Worm (Caenorhabditis elegans) whole organism, L1 larva: ENCODE measurements around the gene K01F9.2.

Experiments used
- C04F5.9 ChIP-seq: sonication (generic microtip); optimal IDR thresholded peaks from 2 replicates; lab custom pipeline; 2016; ENCODE audit warnings: missing genetic modification characterization, missing compliant biosample characterization
- Y116A8C.19 ChIP-seq: sonication (generic microtip); optimal IDR thresholded peaks from 2 replicates; lab custom pipeline; 2016; ENCODE audit warnings: missing compliant biosample characterization, missing genetic modification characterization, borderline replicate concordance
- ceh-82 ChIP-seq, 3 experiments: fragments of 150-350 bp in 1 of 3; sonication (generic microtip) in 2 of 3; optimal IDR thresholded peaks; 2 replicates each; lab custom pipeline; 2014 to 2017; ENCODE audit warnings: missing biosample characterization in 3 of 3, missing genetic modification characterization in 3 of 3
- egl-27 ChIP-seq, 2 experiments: fragments of 150-350 bp in 1 of 2; sonication (generic microtip); optimal IDR thresholded peaks; 3 replicates each; lab custom pipeline; 2017 to 2018; ENCODE audit warnings: missing biosample characterization in 2 of 2, missing genetic modification characterization in 2 of 2, missing genetic modification reagents in 2 of 2
- elt-3 ChIP-seq, 6 experiments: fragments of 150-350 bp in 1 of 6; sonication (generic microtip); optimal IDR thresholded peaks; 2 replicates each; lab custom pipeline; 2017 to 2018; ENCODE audit warnings: missing biosample characterization in 6 of 6, missing genetic modification characterization in 6 of 6, inconsistent platforms in 1 of 6
- grh-1 ChIP-seq: fragments of 200-800 bp; sonication (Bioruptor generic); IDR thresholded peaks from 2 replicates; pipeline ENCODE4 v1.3.6; 2022; ENCODE audit warnings: missing genetic modification reagents, missing genetic modification characterization, missing compliant biosample characterization
- hlh-17 ChIP-seq: fragments of 200-800 bp; sonication (Bioruptor generic); optimal IDR thresholded peaks from 2 replicates; lab custom pipeline; 2018; ENCODE audit warnings: missing genetic modification characterization, mild to moderate bottlenecking, missing compliant biosample characterization, moderate library complexity, borderline replicate concordance
- lin-39 ChIP-seq: fragments of 150-350 bp; optimal IDR thresholded peaks from 2 replicates; lab custom pipeline; 2014; ENCODE audit warnings: missing biosample characterization, missing genetic modification reagents, missing genetic modification characterization
- mdl-1 ChIP-seq, 2 experiments: fragments of 150-350 bp; optimal IDR thresholded peaks; 2 replicates each; lab custom pipeline; 2014 to 2017; ENCODE audit warnings: missing biosample characterization in 2 of 2, missing genetic modification characterization in 2 of 2, inconsistent platforms in 1 of 2
- mef-2 ChIP-seq: fragments of 150-350 bp; optimal IDR thresholded peaks from 2 replicates; lab custom pipeline; 2014; ENCODE audit warnings: missing biosample characterization, missing genetic modification characterization
- nhr-19 ChIP-seq: fragments of 200-800 bp; sonication (Bioruptor generic); conservative IDR thresholded peaks from 2 replicates; pipeline ENCODE4 v1.3.6; 2022; ENCODE audit warnings: missing genetic modification characterization, missing compliant biosample characterization
- nhr-47 ChIP-seq: sonication (generic microtip); optimal IDR thresholded peaks from 2 replicates; lab custom pipeline; 2016; ENCODE audit warnings: mild to moderate bottlenecking, missing genetic modification characterization, moderate library complexity, missing compliant biosample characterization
- nhr-71 ChIP-seq: sonication (generic microtip); optimal IDR thresholded peaks from 2 replicates; lab custom pipeline; 2016; ENCODE audit warnings: mild to moderate bottlenecking, missing genetic modification characterization, moderate library complexity, missing compliant biosample characterization
- pqm-1 ChIP-seq: sonication (generic microtip); optimal IDR thresholded peaks from 3 replicates; lab custom pipeline; 2017; ENCODE audit warnings: missing biosample characterization, missing genetic modification characterization
- rnt-1 ChIP-seq: sonication (generic microtip); optimal IDR thresholded peaks from 2 replicates; lab custom pipeline; 2016; ENCODE audit warnings: mild to moderate bottlenecking, missing genetic modification characterization, moderate library complexity, missing compliant biosample characterization
- snu-23 ChIP-seq: sonication (generic microtip); optimal IDR thresholded peaks from 2 replicates; lab custom pipeline; 2016; ENCODE audit warnings: missing genetic modification characterization, missing compliant biosample characterization
- swsn-7 ChIP-seq: sonication (generic microtip); optimal IDR thresholded peaks from 2 replicates; lab custom pipeline; 2016; ENCODE audit warnings: missing genetic modification characterization, missing compliant biosample characterization
- tlp-1 ChIP-seq: fragments of 150-350 bp; optimal IDR thresholded peaks from 2 replicates; lab custom pipeline; 2014; ENCODE audit warnings: missing biosample characterization, missing genetic modification characterization

K01F9.2 gene

DNA sequence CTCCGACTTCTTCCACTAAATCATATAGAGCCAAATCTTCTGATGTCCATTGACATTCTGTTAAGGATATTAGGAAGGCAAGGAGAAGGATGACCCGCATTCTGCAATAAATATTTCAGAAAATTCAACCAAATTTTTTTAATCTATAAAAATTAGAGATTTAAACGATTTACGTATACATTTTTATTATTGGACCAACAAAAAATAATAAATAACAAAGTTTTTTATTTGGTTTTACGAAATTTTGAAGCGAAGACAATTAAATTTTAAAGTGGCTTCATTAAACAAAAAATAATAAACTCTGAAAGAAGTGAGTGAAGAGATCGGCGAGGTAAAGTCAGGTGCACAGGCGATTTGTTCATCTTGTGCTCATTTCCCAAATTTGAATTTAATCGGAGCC, 49.8 kb downstream of the K01F9.2 start, which contains the start of gene F54F2.9:
Gene F54F2.9, minus strand, starts transcription at position 101 of the 400 bp plus-strand sequence.
- TF ChIP-seq nhr-19 = no peak
- no peak for TF ChIP-seq rnt-1
- no peak for TF ChIP-seq ceh-82 (tag; optimal IDR thresholded peaks at IDR 0.05; lab: Kevin White, UChicago)
- no peak for TF ChIP-seq grh-1 (GFP tag; lab: Robert Waterston, UW)
- TF ChIP-seq nhr-47 (tag; lab: Kevin White, UChicago) = no peak
- no peak for TF ChIP-seq mdl-1 (tag; optimal IDR thresholded peaks at IDR 0.05; lab: Kevin White, UChicago)
- TF ChIP-seq mef-2 (tag; lab: Kevin White, UChicago) = no peak
- TF ChIP-seq C04F5.9 (tag; lab: Kevin White, UChicago) = no peak
- TF ChIP-seq Y116A8C.19 (tag; lab: Kevin White, UChicago) = no peak
- TF ChIP-seq hlh-17 (GFP tag; lab: Kevin White, UChicago) = no peak
- TF ChIP-seq nhr-71 = no peak
- no peak for TF ChIP-seq tlp-1 (tag; lab: Kevin White, UChicago)
- TF ChIP-seq swsn-7 (tag; lab: Kevin White, UChicago) = no peak
- TF ChIP-seq lin-39 = no peak
- no peak for TF ChIP-seq egl-27 (tag; optimal IDR thresholded peaks at IDR 0.05; lab: Kevin White, UChicago)
- no peak for TF ChIP-seq snu-23
- TF ChIP-seq elt-3 (tag; optimal IDR thresholded peaks at IDR 0.05; lab: Kevin White, UChicago) = no peak

DNA sequence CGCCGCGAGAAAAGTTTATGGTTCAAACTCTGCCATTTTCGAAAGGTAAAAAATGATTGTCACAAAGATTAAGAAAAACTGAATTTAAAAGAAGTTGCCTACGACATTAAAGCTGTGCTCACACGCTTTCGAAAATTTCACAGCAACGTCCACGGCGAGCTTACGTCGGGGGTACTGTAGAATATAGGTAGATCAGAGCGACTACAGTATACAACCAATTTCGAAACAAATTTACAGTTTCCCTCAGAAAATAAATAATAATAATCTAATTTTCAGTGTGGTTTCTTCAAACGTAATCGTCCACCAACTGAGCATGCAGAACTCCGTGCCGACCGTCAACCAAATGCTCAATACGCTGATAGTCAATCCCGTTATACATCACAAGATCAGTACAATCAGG, 52.4 kb downstream of the K01F9.2 start:
- no peak for TF ChIP-seq pqm-1 (tag; lab: Kevin White, UChicago)
- TF ChIP-seq, all 84 proteins: peak for 0
